Worm (Caenorhabditis elegans) whole organism, L3 larva: Measurements from ENCODE around the gene pqn-63.

Experiments
- R02D3.7 ChIP-seq: fragments of 150-350 bp; optimal IDR thresholded peaks from 2 replicates; lab custom pipeline; 2014; ENCODE audit warnings: missing biosample characterization, missing genetic modification characterization
- ZK546.5 ChIP-seq: sonication (generic microtip); optimal IDR thresholded peaks from 2 replicates; lab custom pipeline; 2017; ENCODE audit warnings: missing biosample characterization, missing genetic modification characterization
- aly-2 ChIP-seq: fragments of 150-350 bp; optimal IDR thresholded peaks from 2 replicates; lab custom pipeline; 2014; ENCODE audit warnings: missing biosample characterization, missing genetic modification characterization
- ama-1 ChIP-seq: fragments of 150-350 bp; optimal IDR thresholded peaks from 2 replicates; lab custom pipeline; 2018
- ceh-82 ChIP-seq: fragments of 150-350 bp; optimal IDR thresholded peaks from 2 replicates; lab custom pipeline; 2014; ENCODE audit warnings: missing biosample characterization, missing genetic modification characterization
- ceh-9 ChIP-seq: sonication (generic microtip); optimal IDR thresholded peaks from 2 replicates; lab custom pipeline; 2018; ENCODE audit warnings: missing biosample characterization, missing genetic modification characterization
- daf-12 ChIP-seq: fragments of 150-350 bp; optimal IDR thresholded peaks from 2 replicates; lab custom pipeline; 2014; ENCODE audit warnings: missing biosample characterization, missing genetic modification reagents, missing genetic modification characterization
- egl-27 ChIP-seq: sonication (generic microtip); optimal IDR thresholded peaks from 4 replicates; lab custom pipeline; 2017; ENCODE audit warnings: missing biosample characterization, missing genetic modification reagents, missing genetic modification characterization
- egl-5 ChIP-seq: fragments of 150-350 bp; optimal IDR thresholded peaks from 2 replicates; lab custom pipeline; 2017; ENCODE audit warnings: missing biosample characterization, missing genetic modification reagents, missing genetic modification characterization, inconsistent platforms
- elt-1 ChIP-seq: fragments of 150-350 bp; optimal IDR thresholded peaks from 2 replicates; lab custom pipeline; 2014; ENCODE audit warnings: missing biosample characterization, missing genetic modification characterization
- elt-2 ChIP-seq: sonication (generic microtip); optimal IDR thresholded peaks from 2 replicates; lab custom pipeline; 2016; ENCODE audit warnings: missing genetic modification reagents, mild to moderate bottlenecking, missing genetic modification characterization, missing compliant biosample characterization
- elt-3 ChIP-seq, 3 experiments: fragments of 150-350 bp in 1 of 3; sonication (generic microtip) in 2 of 3; optimal IDR thresholded peaks; 2 replicates in 2 of 3; 4 replicates in 1 of 3; lab custom pipeline; 2014 to 2017; ENCODE audit warnings: missing biosample characterization in 3 of 3, missing genetic modification characterization in 3 of 3
- fkh-10 ChIP-seq: sonication (generic microtip); optimal IDR thresholded peaks from 2 replicates; lab custom pipeline; 2017; ENCODE audit warnings: missing biosample characterization, missing genetic modification reagents, missing genetic modification characterization
- fkh-2 ChIP-seq: fragments of 150-350 bp; optimal IDR thresholded peaks from 2 replicates; lab custom pipeline; 2014; ENCODE audit warnings: missing biosample characterization, missing genetic modification reagents, missing genetic modification characterization
- hmg-11 ChIP-seq: sonication (generic microtip); optimal IDR thresholded peaks from 2 replicates; lab custom pipeline; 2016; ENCODE audit warnings: missing genetic modification characterization, missing compliant biosample characterization
- jun-1 ChIP-seq: fragments of 150-350 bp; optimal IDR thresholded peaks from 2 replicates; lab custom pipeline; 2014; ENCODE audit warnings: missing biosample characterization, missing genetic modification reagents, missing genetic modification characterization
- lin-15B ChIP-seq: fragments of 150-350 bp; optimal IDR thresholded peaks from 2 replicates; lab custom pipeline; 2014; ENCODE audit warnings: missing biosample characterization, missing genetic modification characterization
- lin-39 ChIP-seq: fragments of 150-350 bp; optimal IDR thresholded peaks from 2 replicates; lab custom pipeline; 2018; ENCODE audit warnings: missing biosample characterization, missing genetic modification reagents, missing genetic modification characterization
- lsy-12 ChIP-seq: sonication (generic microtip); optimal IDR thresholded peaks from 2 replicates; lab custom pipeline; 2016; ENCODE audit warnings: mild to moderate bottlenecking, missing genetic modification characterization, missing compliant biosample characterization
- mdl-1 ChIP-seq: fragments of 150-350 bp; optimal IDR thresholded peaks from 2 replicates; lab custom pipeline; 2014; ENCODE audit warnings: missing biosample characterization, missing genetic modification characterization
- mml-1 ChIP-seq: fragments of 150-350 bp; sonication (generic microtip); optimal IDR thresholded peaks from 3 replicates; lab custom pipeline; 2014; ENCODE audit warnings: missing biosample characterization, missing genetic modification characterization
- nfya-1 ChIP-seq: sonication (generic microtip); optimal IDR thresholded peaks from 2 replicates; lab custom pipeline; 2017; ENCODE audit warnings: missing genetic modification characterization, mild to moderate bottlenecking, missing compliant biosample characterization, antibody characterized with exemption, moderate library complexity; ENCODE audit not compliant: insufficient read depth
- nhr-11 ChIP-seq: fragments of 150-350 bp; optimal IDR thresholded peaks from 2 replicates; lab custom pipeline; 2014; ENCODE audit warnings: missing biosample characterization, missing genetic modification characterization
- nhr-12 ChIP-seq: fragments of 150-350 bp; optimal IDR thresholded peaks from 2 replicates; lab custom pipeline; 2014; ENCODE audit warnings: missing biosample characterization, missing genetic modification characterization
- nhr-23 ChIP-seq: fragments of 150-350 bp; optimal IDR thresholded peaks from 2 replicates; lab custom pipeline; 2014; ENCODE audit warnings: missing biosample characterization, missing genetic modification reagents, missing genetic modification characterization
- nhr-237 ChIP-seq: fragments of 150-350 bp; optimal IDR thresholded peaks from 2 replicates; lab custom pipeline; 2014; ENCODE audit warnings: missing biosample characterization, missing genetic modification characterization
- nhr-25 ChIP-seq: sonication (generic microtip); optimal IDR thresholded peaks from 2 replicates; lab custom pipeline; 2017; ENCODE audit warnings: missing biosample characterization, missing genetic modification characterization
- nhr-28 ChIP-seq: fragments of 150-350 bp; optimal IDR thresholded peaks from 2 replicates; lab custom pipeline; 2014; ENCODE audit warnings: missing biosample characterization, missing genetic modification characterization
- nhr-43 ChIP-seq: sonication (generic microtip); optimal IDR thresholded peaks from 2 replicates; lab custom pipeline; 2016; ENCODE audit warnings: mild to moderate bottlenecking, missing genetic modification characterization, missing compliant biosample characterization; ENCODE audit not compliant: poor library complexity, severe bottlenecking
- nhr-76 ChIP-seq: fragments of 150-350 bp; sonication (generic microtip); optimal IDR thresholded peaks from 5 replicates; lab custom pipeline; 2014; ENCODE audit warnings: missing biosample characterization, missing genetic modification characterization
- nhr-77 ChIP-seq: fragments of 150-350 bp; optimal IDR thresholded peaks from 2 replicates; lab custom pipeline; 2014; ENCODE audit warnings: missing biosample characterization, missing genetic modification characterization
- pha-4 ChIP-seq: fragments of 150-350 bp; optimal IDR thresholded peaks from 2 replicates; lab custom pipeline; 2014; ENCODE audit warnings: missing biosample characterization, missing genetic modification reagents, missing genetic modification characterization
- pqm-1 ChIP-seq: fragments of 150-350 bp; optimal IDR thresholded peaks from 2 replicates; lab custom pipeline; 2017; ENCODE audit warnings: missing biosample characterization, missing genetic modification characterization, inconsistent platforms
- sea-2 ChIP-seq: fragments of 150-350 bp; sonication (generic microtip); optimal IDR thresholded peaks from 4 replicates; lab custom pipeline; 2014; ENCODE audit warnings: missing biosample characterization, missing genetic modification reagents, missing genetic modification characterization
- skn-1 ChIP-seq: fragments of 150-350 bp; optimal IDR thresholded peaks from 2 replicates; lab custom pipeline; 2014; ENCODE audit warnings: missing biosample characterization, missing genetic modification characterization
- snpc-4 ChIP-seq: fragments of 150-350 bp; optimal IDR thresholded peaks from 2 replicates; lab custom pipeline; 2014; ENCODE audit warnings: missing biosample characterization, missing genetic modification characterization
- tbx-2 ChIP-seq: sonication (generic microtip); optimal IDR thresholded peaks from 2 replicates; lab custom pipeline; 2016; ENCODE audit warnings: mild to moderate bottlenecking, missing genetic modification characterization, missing compliant biosample characterization
- unc-39 ChIP-seq: sonication (generic microtip); optimal IDR thresholded peaks from 4 replicates; lab custom pipeline; 2017; ENCODE audit warnings: missing biosample characterization, missing genetic modification characterization
- unc-62 ChIP-seq: fragments of 150-350 bp; sonication (generic microtip); optimal IDR thresholded peaks from 4 replicates; lab custom pipeline; 2014; ENCODE audit warnings: missing biosample characterization, missing genetic modification reagents, missing genetic modification characterization
- zag-1 ChIP-seq: fragments of 150-350 bp; optimal IDR thresholded peaks from 2 replicates; lab custom pipeline; 2014; ENCODE audit warnings: missing biosample characterization, missing genetic modification characterization
- ztf-11 ChIP-seq: fragments of 150-350 bp; optimal IDR thresholded peaks from 2 replicates; lab custom pipeline; 2014; ENCODE audit warnings: missing biosample characterization, missing genetic modification characterization
- ztf-4 ChIP-seq: fragments of 150-350 bp; optimal IDR thresholded peaks from 2 replicates; lab custom pipeline; 2014; ENCODE audit warnings: missing biosample characterization, missing genetic modification characterization

pqn-63 gene

ce11 chrV:9582594-9583322, 33.1 kb upstream of the pqn-63 start, which contains the start of gene rtfo-1:
rtfo-1 (minus strand) TSS chrV:9582644.
- TF ChIP-seq aly-2 (no peak), hmg-11 (tag; lab: Kevin White, UChicago) (peak; percentile 62), nhr-237 (tag; lab: Kevin White, UChicago) (no peak), sea-2 (GFP tag; lab: Kevin White, UChicago) (no peak), elt-2 (tag; lab: Kevin White, UChicago) (peak; percentile 4), nfya-1 (no peak), daf-12 (tag; lab: Kevin White, UChicago) (no peak), egl-27 (tag; lab: Kevin White, UChicago) (no peak), zag-1 (tag; lab: Kevin White, UChicago) (no peak), lsy-12 (no peak), mdl-1 (no peak), nhr-25 (tag; lab: Kevin White, UChicago) (peak; percentile 18), fkh-2 (tag; lab: Kevin White, UChicago) (no peak), elt-1 (no peak), pqm-1 (no peak), mml-1 (tag; lab: Kevin White, UChicago) (no peak), ceh-9 (tag; lab: Kevin White, UChicago) (no peak), R02D3.7 (tag; lab: Kevin White, UChicago) (no peak), lin-15B (tag; lab: Kevin White, UChicago) (no peak), unc-39 (no peak), nhr-23 (tag; lab: Kevin White, UChicago) (peak; percentile 35), skn-1 (tag; lab: Kevin White, UChicago) (no peak), unc-62 (GFP tag; lab: Kevin White, UChicago) (no peak), ceh-82 (tag; lab: Kevin White, UChicago) (no peak), lin-39 (no peak), elt-3 (tag; optimal IDR thresholded peaks at IDR 0.05; lab: Kevin White, UChicago) (no peak), nhr-76 (tag; lab: Kevin White, UChicago) (no peak), tbx-2 (tag; lab: Kevin White, UChicago) (no peak), fkh-10 (GFP tag; lab: Kevin White, UChicago) (no peak), nhr-43 (tag; lab: Kevin White, UChicago) (peak; percentile 45), nhr-77 (no peak), snpc-4 (tag; lab: Kevin White, UChicago) (peak; percentile 4), egl-5 (tag; lab: Kevin White, UChicago) (no peak), ZK546.5 (tag; lab: Kevin White, UChicago) (no peak), pha-4 (tag; lab: Kevin White, UChicago) (peak; percentile 60), nhr-11 (tag; lab: Kevin White, UChicago) (no peak), ama-1 (lab: Kevin White, UChicago) (no peak), ztf-11 (tag; lab: Kevin White, UChicago) (no peak), ztf-4 (no peak)

- TF ChIP-seq pha-4 (tag; lab: Kevin White, UChicago), result no peak
- TF ChIP-seq nhr-23 (tag; lab: Kevin White, UChicago), result no peak
- no peak for TF ChIP-seq mml-1 (tag; lab: Kevin White, UChicago)
- no peak for TF ChIP-seq nhr-28 (tag; lab: Kevin White, UChicago)
- TF ChIP-seq ceh-9 (tag; lab: Kevin White, UChicago), result no peak
- no peak for TF ChIP-seq egl-5 (tag; lab: Kevin White, UChicago)
- TF ChIP-seq elt-1, result no peak
- no peak for TF ChIP-seq skn-1 (tag; lab: Kevin White, UChicago)
- TF ChIP-seq tbx-2 (tag; lab: Kevin White, UChicago), result no peak
- TF ChIP-seq, all 47 proteins: peak for 0
These were observed 32.5 kb upstream of the pqn-63 start, which contains the start of gene K09G1.1 for ce11 chrV:9583323-9583644. K09G1.1 (plus strand) TSS chrV:9583545.

- TF ChIP-seq nhr-77 (no peak), nhr-43 (tag; lab: Kevin White, UChicago) (no peak), elt-1 (no peak), nhr-12 (tag; lab: Kevin White, UChicago) (no peak), skn-1 (tag; lab: Kevin White, UChicago) (no peak), jun-1 (no peak)
These were observed 31.6 kb upstream of the pqn-63 start for ce11 chrV:9584263-9584662.
